Fruit fly (Drosophila melanogaster) whole organism, wandering third instar larva: ENCODE data around the gene Ndfip.

Experiments used
- Abd-B ChIP-seq: fragments of >200 bp; optimal IDR thresholded peaks from 2 replicates; lab custom pipeline; 2017; ENCODE audit warnings: missing biosample characterization, missing genetic modification characterization
- CG9705 ChIP-seq: fragments of 200-800 bp; sonication (Bioruptor generic); optimal IDR thresholded peaks from 2 replicates; lab custom pipeline; 2018; ENCODE audit warnings: missing biosample characterization, mild to moderate bottlenecking, missing genetic modification characterization
- CrebA ChIP-seq: fragments of 200-800 bp; sonication (Bioruptor generic); optimal IDR thresholded peaks from 2 replicates; lab custom pipeline; 2016; ENCODE audit warnings: missing biosample characterization, mild to moderate bottlenecking, missing genetic modification characterization, borderline replicate concordance
- Dfd ChIP-seq: fragments of >200 bp; optimal IDR thresholded peaks from 2 replicates; lab custom pipeline; 2017; ENCODE audit warnings: missing biosample characterization, missing genetic modification characterization
- Dif ChIP-seq: fragments of 200-275, 200-300 bp; sonication (Bioruptor generic); optimal IDR thresholded peaks from 2 replicates; lab custom pipeline; 2018; ENCODE audit warnings: missing biosample characterization, missing genetic modification characterization; ENCODE audit not compliant: partially characterized antibody
- GATAd ChIP-seq: sonication (Bioruptor generic); optimal IDR thresholded peaks from 2 replicates; lab custom pipeline; 2016; ENCODE audit warnings: missing biosample characterization, missing genetic modification characterization
- HLH106 ChIP-seq: fragments of 200-800 bp; optimal IDR thresholded peaks from 3 replicates; lab custom pipeline; 2019; ENCODE audit warnings: missing biosample characterization, mild to moderate bottlenecking, missing genetic modification characterization, moderate library complexity
- Hr78 ChIP-seq: fragments of >200 bp; optimal IDR thresholded peaks from 2 replicates; lab custom pipeline; 2017; ENCODE audit warnings: missing biosample characterization, missing genetic modification characterization
- Hr83 ChIP-seq: fragments of 200-300 bp; sonication (Bioruptor generic); optimal IDR thresholded peaks from 2 replicates; lab custom pipeline; 2016; ENCODE audit warnings: missing biosample characterization, mild to moderate bottlenecking, missing genetic modification characterization, moderate library complexity; ENCODE audit not compliant: poor library complexity, severe bottlenecking
- Jra ChIP-seq: sonication (Bioruptor generic); optimal IDR thresholded peaks from 2 replicates; lab custom pipeline; 2016; ENCODE audit warnings: missing biosample characterization, missing genetic modification characterization
- Mio ChIP-seq: sonication (Bioruptor generic); optimal IDR thresholded peaks from 2 replicates; lab custom pipeline; 2016; ENCODE audit warnings: missing biosample characterization, missing genetic modification characterization
- Myc ChIP-seq: fragments of >200 bp; optimal IDR thresholded peaks from 2 replicates; lab custom pipeline; 2017
- N ChIP-seq: fragments of >200 bp; optimal IDR thresholded peaks from 2 replicates; lab custom pipeline; 2018; ENCODE audit warnings: missing biosample characterization, missing external identifiers, missing genetic modification characterization
- OdsH ChIP-seq: fragments of 200-800 bp; sonication (Bioruptor generic); optimal IDR thresholded peaks from 2 replicates; lab custom pipeline; 2016; ENCODE audit warnings: missing biosample characterization, mild to moderate bottlenecking, missing genetic modification characterization
- Rel ChIP-seq, 2 experiments: fragments of 200-800 bp; sonication (Bioruptor generic) in 1 of 2; optimal IDR thresholded peaks; 2 replicates in 1 of 2; 3 replicates in 1 of 2; lab custom pipeline; 2016 to 2019; ENCODE audit warnings: mild to moderate bottlenecking in 2 of 2, missing biosample characterization in 2 of 2, missing genetic modification characterization in 2 of 2, moderate library complexity in 1 of 2
- Sp1 ChIP-seq: fragments of 200-800 bp; sonication (Bioruptor generic); optimal IDR thresholded peaks from 3 replicates; lab custom pipeline; 2019; ENCODE audit warnings: missing biosample characterization, mild to moderate bottlenecking, missing genetic modification characterization, moderate library complexity
- Vsx2 ChIP-seq: fragments of 200-300, 225-300 bp; sonication (Bioruptor generic); optimal IDR thresholded peaks from 2 replicates; lab custom pipeline; 2018; ENCODE audit warnings: missing biosample characterization, missing genetic modification characterization; ENCODE audit not compliant: partially characterized antibody
- br ChIP-seq: fragments of 200-800 bp; sonication (Bioruptor generic); optimal IDR thresholded peaks from 2 replicates; lab custom pipeline; 2016; ENCODE audit warnings: missing biosample characterization, missing genetic modification characterization
- brk ChIP-seq: fragments of 200-800 bp; sonication (Bioruptor generic); optimal IDR thresholded peaks from 2 replicates; lab custom pipeline; 2016; ENCODE audit warnings: missing biosample characterization, mild to moderate bottlenecking, missing genetic modification characterization
- dl ChIP-seq, 2 experiments: fragments of 175-275, 200-275 bp in 1 of 2; fragments of 200-275 bp in 1 of 2; sonication (Bioruptor generic); optimal IDR thresholded peaks; lab custom pipeline; 2018; ENCODE audit warnings: mild to moderate bottlenecking in 2 of 2, missing biosample characterization in 2 of 2, missing genetic modification characterization in 2 of 2, moderate library complexity in 2 of 2; ENCODE audit not compliant: partially characterized antibody in 2 of 2, insufficient read depth in 1 of 2
- dsf ChIP-seq: sonication (Bioruptor generic); optimal IDR thresholded peaks from 2 replicates; lab custom pipeline; 2016; ENCODE audit warnings: missing biosample characterization, missing genetic modification characterization, borderline replicate concordance
- ey ChIP-seq: fragments of 200-800 bp; sonication (Bioruptor generic); optimal IDR thresholded peaks from 2 replicates; lab custom pipeline; 2016; ENCODE audit warnings: missing biosample characterization, missing genetic modification characterization
- foxo ChIP-seq, 2 experiments: fragments of 200-800 bp; sonication (Bioruptor generic); optimal IDR thresholded peaks; 2 replicates in 1 of 2; 3 replicates in 1 of 2; lab custom pipeline; 2016 to 2017; ENCODE audit warnings: missing biosample characterization in 2 of 2, missing genetic modification characterization in 2 of 2
- fru ChIP-seq: fragments of 200-800 bp; sonication (Bioruptor generic); optimal IDR thresholded peaks from 3 replicates; lab custom pipeline; 2016; ENCODE audit warnings: missing biosample characterization, mild to moderate bottlenecking, missing genetic modification characterization
- h ChIP-seq: fragments of 200-800 bp; sonication (Bioruptor generic); optimal IDR thresholded peaks from 3 replicates; lab custom pipeline; 2016; ENCODE audit warnings: missing biosample characterization, mild to moderate bottlenecking, missing genetic modification characterization
- jim ChIP-seq: fragments of 175-275, 200-325 bp; sonication (Bioruptor generic); optimal IDR thresholded peaks from 2 replicates; lab custom pipeline; 2016; ENCODE audit warnings: missing biosample characterization, mild to moderate bottlenecking, missing genetic modification characterization
- lola ChIP-seq: fragments of >200 bp; optimal IDR thresholded peaks from 2 replicates; lab custom pipeline; 2017; ENCODE audit warnings: missing biosample characterization, missing genetic modification characterization
- pan ChIP-seq: fragments of >200 bp; optimal IDR thresholded peaks from 2 replicates; lab custom pipeline; 2017
- psq ChIP-seq: fragments of 200-800 bp; sonication (Bioruptor generic); optimal IDR thresholded peaks from 3 replicates; lab custom pipeline; 2017; ENCODE audit warnings: missing biosample characterization, mild to moderate bottlenecking, missing genetic modification characterization, moderate library complexity
- rgr ChIP-seq: fragments of 200-800 bp; sonication (Bioruptor generic); optimal IDR thresholded peaks from 3 replicates; lab custom pipeline; 2016; ENCODE audit warnings: missing biosample characterization, mild to moderate bottlenecking, missing genetic modification characterization
- sage ChIP-seq: fragments of 200-800 bp; sonication (Bioruptor generic); optimal IDR thresholded peaks from 2 replicates; lab custom pipeline; 2016; ENCODE audit warnings: missing biosample characterization, mild to moderate bottlenecking, missing genetic modification characterization
- sv ChIP-seq: fragments of 200-800 bp; sonication (Bioruptor generic); optimal IDR thresholded peaks from 3 replicates; lab custom pipeline; 2016; ENCODE audit warnings: missing biosample characterization, missing genetic modification characterization
- tai ChIP-seq: sonication (Bioruptor generic); optimal IDR thresholded peaks from 2 replicates; lab custom pipeline; 2016; ENCODE audit warnings: missing biosample characterization, missing genetic modification characterization
- usp ChIP-seq: fragments of >200 bp; optimal IDR thresholded peaks from 2 replicates; lab custom pipeline; 2017; ENCODE audit warnings: missing biosample characterization, missing genetic modification characterization
- woc ChIP-seq: sonication (Bioruptor generic); optimal IDR thresholded peaks from 2 replicates; lab custom pipeline; 2016; ENCODE audit warnings: missing biosample characterization, mild to moderate bottlenecking, missing genetic modification characterization

Ndfip gene

DNA sequence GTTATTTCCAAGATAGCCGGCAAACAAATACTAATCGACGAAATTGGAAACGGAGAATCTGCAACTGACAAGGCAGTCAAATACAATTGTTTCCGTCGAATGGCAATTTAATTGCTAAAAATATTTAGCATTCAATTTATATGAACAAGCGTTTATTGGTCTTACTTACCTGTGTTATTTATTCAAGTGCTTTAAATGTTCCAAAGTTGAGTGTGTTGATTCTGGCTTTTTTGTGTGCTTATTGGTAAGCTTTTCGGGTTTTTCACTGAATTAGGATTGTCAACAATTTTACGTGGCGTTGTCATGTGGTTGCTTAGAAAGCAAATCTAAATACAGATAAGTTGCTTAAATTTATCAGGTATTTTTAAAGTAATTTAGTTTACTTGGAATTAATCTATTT is 17.7 kb upstream of the Ndfip start:
- TF ChIP-seq usp (GFP tag; lab: Kevin White, UChicago): no peak

dm6 chr3L:17671322-17671721 is 17.2 kb upstream of the Ndfip start, which contains the start of gene CG34251:
CG34251 (plus strand) TSS chr3L:17671622.
- TF ChIP-seq tai (no peak), Vsx2 (GFP tag; lab: Kevin White, UChicago) (no peak), sage (no peak), GATAd (no peak), br (GFP tag; lab: Kevin White, UChicago) (no peak), CrebA (GFP tag; lab: Kevin White, UChicago) (no peak), Myc (no peak), N (no peak), ey (GFP tag; lab: Kevin White, UChicago) (no peak), sv (GFP tag; lab: Kevin White, UChicago) (no peak), jim (GFP tag; lab: Kevin White, UChicago) (no peak), Sp1 (GFP tag; lab: Kevin White, UChicago) (no peak), pan (no peak), OdsH (GFP tag; lab: Kevin White, UChicago) (no peak), dl (GFP tag; optimal IDR thresholded peaks at IDR 0.05; lab: Kevin White, UChicago; ENCODE audit: insufficient read depth in 1 of 2, partially characterized antibody in 2 of 2) (no peak), Jra (GFP tag; lab: Kevin White, UChicago) (no peak), lola (GFP tag; lab: Kevin White, UChicago) (no peak), dsf (GFP tag; lab: Kevin White, UChicago) (no peak)

dm6 chr3L:17668945-17669779 is 15.1 kb upstream of the Ndfip start, which contains the start of gene Crtc:
Crtc (minus strand) TSS chr3L:17669234.
- TF ChIP-seq ey (GFP tag; lab: Kevin White, UChicago) (no peak), Dfd (GFP tag; lab: Kevin White, UChicago) (no peak), Rel (GFP tag; optimal IDR thresholded peaks at IDR 0.05; lab: Kevin White, UChicago) (no peak), Rel (tag; optimal IDR thresholded peaks at IDR 0.05; lab: Kevin White, UChicago) (peak; percentile 95), Sp1 (GFP tag; lab: Kevin White, UChicago) (peak; percentile 39), Myc (peak; percentile 70), woc (GFP tag; lab: Kevin White, UChicago) (peak; percentile 25), psq (GFP tag; lab: Kevin White, UChicago) (peak; percentile 69), foxo (GFP tag; optimal IDR thresholded peaks at IDR 0.05; lab: Kevin White, UChicago) (peak in 1 of 2 experiments; percentile 43), h (peak; percentile 17), CG9705 (GFP tag; lab: Kevin White, UChicago) (no peak), HLH106 (peak; percentile 46), fru (GFP tag; lab: Kevin White, UChicago) (peak; percentile 47), Jra (GFP tag; lab: Kevin White, UChicago) (no peak)
- TF ChIP-seq, all 38 proteins: peak for 9

DNA sequence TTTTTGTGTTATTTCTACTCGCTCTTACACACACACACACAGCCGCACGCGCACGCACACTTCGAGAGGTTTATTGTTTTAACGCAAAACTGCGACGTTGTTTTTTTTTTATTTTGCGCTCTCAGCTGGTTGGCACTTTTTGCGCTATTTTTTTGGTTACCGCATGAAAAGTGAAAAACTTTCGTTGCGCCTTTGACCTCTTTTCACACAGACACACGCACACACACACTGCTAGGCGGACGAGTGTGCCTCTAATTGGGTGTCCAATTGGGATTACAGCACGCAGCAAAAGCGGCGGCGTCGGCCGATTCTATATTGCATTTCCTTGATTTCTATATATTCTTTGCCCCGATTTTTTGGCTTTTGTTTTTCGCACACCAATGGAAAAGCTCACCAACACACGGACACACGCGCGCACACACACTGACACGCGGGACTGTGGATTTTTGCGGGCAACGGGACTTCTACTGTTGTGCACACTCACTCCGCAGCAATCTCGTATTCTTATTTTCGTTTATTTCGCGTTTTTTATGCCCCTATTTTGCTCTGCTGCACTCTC is 14.4 kb upstream of the Ndfip start:
- TF ChIP-seq jim (GFP tag; lab: Kevin White, UChicago) (peak; percentile 62), Abd-B (peak; percentile 29), N (no peak)

- TF ChIP-seq sv (GFP tag; lab: Kevin White, UChicago): no peak
- TF ChIP-seq ey (GFP tag; lab: Kevin White, UChicago): no peak
- no peak for TF ChIP-seq brk
- TF ChIP-seq Hr83 (GFP tag; lab: Kevin White, UChicago): no peak
- TF ChIP-seq Dif: no peak
- no peak for TF ChIP-seq rgr (GFP tag; lab: Kevin White, UChicago)
- no peak for TF ChIP-seq dsf (GFP tag; lab: Kevin White, UChicago)
- no peak for TF ChIP-seq sage
- TF ChIP-seq CG9705 (GFP tag; lab: Kevin White, UChicago): no peak
- peak; percentile 93 for TF ChIP-seq psq (GFP tag; lab: Kevin White, UChicago)
- no peak for TF ChIP-seq Hr78 (GFP tag; lab: Kevin White, UChicago)
- TF ChIP-seq foxo (GFP tag; optimal IDR thresholded peaks at IDR 0.05; lab: Kevin White, UChicago): peak in 1 of 2 experiments; percentile 15
- TF ChIP-seq jim (GFP tag; lab: Kevin White, UChicago): no peak
- TF ChIP-seq fru (GFP tag; lab: Kevin White, UChicago): peak; percentile 22
- no peak for TF ChIP-seq Mio (GFP tag; lab: Kevin White, UChicago)
- no peak for TF ChIP-seq GATAd
Measured at dm6 chr3L:17667642-17668362, 13.7 kb upstream of the Ndfip start.
